Worm (Caenorhabditis elegans) whole organism, L4/young adult: ENCODE data around the gene T25E12.16.

Source experiments
- W03F9.2 ChIP-seq: fragments of 150-350 bp; optimal IDR thresholded peaks from 2 replicates; lab custom pipeline; 2014; ENCODE audit warnings: missing biosample characterization, missing genetic modification characterization
- him-1 ChIP-seq: sonication (generic microtip); optimal IDR thresholded peaks from 2 replicates; lab custom pipeline; 2016; ENCODE audit warnings: missing genotype, missing genetic modification reagents, missing genetic modification characterization, missing compliant biosample characterization

- TF ChIP-seq W03F9.2 (tag; lab: Kevin White, UChicago) (no peak), him-1 (tag; lab: Kevin White, UChicago) (no peak)
Measured at ce11 chrV:16716574-16716973, 17.0 kb downstream of the T25E12.16 start, which contains the start of gene srh-137.
